Fruit fly (Drosophila melanogaster): ENCODE results near the gene CG18558.

The CG18558 gene

dm6 chr2L:2885503-2886225 is 41.4 kb upstream of the CG18558 start, which contains the start of the genes NTPase and lilli (continued):
- TF ChIP-seq fd102C (GFP tag; optimal IDR thresholded peaks at IDR 0.05) (no peak), CG5953 (GFP tag; IDR thresholded peaks at IDR 0.05) (no peak), CG13123 (GFP tag; optimal IDR thresholded peaks at IDR 0.05) (peak; percentile 32), Six4 (GFP tag; optimal IDR thresholded peaks at IDR 0.05) (peak; percentile 53), CG2129 (GFP tag; IDR thresholded peaks at IDR 0.05; ENCODE audit: partially characterized antibody) (peak; percentile 85), lov (optimal IDR thresholded peaks at IDR 0.05) (no peak), lov (GFP tag; IDR thresholded peaks at IDR 0.05) (0 out of 3 replicates have a peak, but pooled peaks have one; percentile 11), gcm (GFP tag; optimal IDR thresholded peaks at IDR 0.05) (no peak), CG10321 (GFP tag; IDR thresholded peaks at IDR 0.05) (peak; percentile 70), Ets65A (GFP tag) (peak; percentile 92), sens (GFP tag) (peak; percentile 94), toy (GFP tag; IDR thresholded peaks at IDR 0.05) (no peak), dan (GFP tag; IDR thresholded peaks at IDR 0.05) (no peak), CG7839 (tag; optimal IDR thresholded peaks at IDR 0.05) (no peak), gt (GFP tag; IDR thresholded peaks at IDR 0.05) (no peak), eve (GFP tag; optimal IDR thresholded peaks at IDR 0.05) (peak in 1 of 2 experiments; percentile 29), CG3407 (GFP tag; optimal IDR thresholded peaks at IDR 0.05) (no peak), danr (GFP tag; IDR thresholded peaks at IDR 0.05) (no peak), Eip74EF (GFP tag; optimal IDR thresholded peaks at IDR 0.05) (no peak), CG42726 (GFP tag; IDR thresholded peaks at IDR 0.05; ENCODE audit: partially characterized antibody) (peak; percentile 94), CG18262 (tag; optimal IDR thresholded peaks at IDR 0.05) (peak; percentile 47), CG10959 (GFP tag; IDR thresholded peaks at IDR 0.05) (peak; percentile 31; the same call in 1 of the 2 replicates), ase (GFP tag; IDR thresholded peaks at IDR 0.05) (peak; percentile 52; the same call in 2 of the 3 replicates), CG1602 (GFP tag; optimal IDR thresholded peaks at IDR 0.05) (peak; percentile 50), CG11723 (GFP tag; optimal IDR thresholded peaks at IDR 0.05) (peak; percentile 31), Dfd (GFP tag; optimal IDR thresholded peaks at IDR 0.05) (no peak), CG8924 (tag; optimal IDR thresholded peaks at IDR 0.05) (no peak), Blimp-1 (GFP tag; optimal IDR thresholded peaks at IDR 0.05) (peak; percentile 7), Hmr (GFP tag; optimal IDR thresholded peaks at IDR 0.05) (peak; percentile 32), tna (GFP tag; IDR thresholded peaks at IDR 0.05; ENCODE audit: partially characterized antibody) (peak; percentile 86), amos (GFP tag; IDR thresholded peaks at IDR 0.05; ENCODE audit: partially characterized antibody) (peak; percentile 94), cg (GFP tag; optimal IDR thresholded peaks at IDR 0.05) (peak; percentile 100), E2f2 (GFP tag; IDR thresholded peaks at IDR 0.05) (no peak; the same call in none of the 2 replicates), shn (GFP tag; optimal IDR thresholded peaks at IDR 0.05) (peak; percentile 74), CG3065 (GFP tag; optimal IDR thresholded peaks at IDR 0.05) (peak; percentile 22), trem (tag; optimal IDR thresholded peaks at IDR 0.05) (peak; percentile 43), CG12071 (GFP tag; optimal IDR thresholded peaks at IDR 0.05) (no peak), fd3F (GFP tag; optimal IDR thresholded peaks at IDR 0.05) (no peak), slbo (GFP tag; IDR thresholded peaks at IDR 0.05) (peak; percentile 65), prd (optimal IDR thresholded peaks at IDR 0.05) (no peak), prd (GFP tag; IDR thresholded peaks at IDR 0.05) (peak; percentile 67), CG3847 (GFP tag; IDR thresholded peaks at IDR 0.05) (peak; percentile 42; the same call in 1 of the 2 replicates), bsh (GFP tag; optimal IDR thresholded peaks at IDR 0.05) (peak in 1 of 2 experiments; percentile 40), luna (GFP tag; optimal IDR thresholded peaks at IDR 0.05) (no peak), dysf (GFP tag; IDR thresholded peaks at IDR 0.05) (no peak), lbe (GFP tag; optimal IDR thresholded peaks at IDR 0.05) (peak; percentile 40), HmgZ (tag; optimal IDR thresholded peaks at IDR 0.05) (peak; percentile 2), D19A (tag; optimal IDR thresholded peaks at IDR 0.05) (no peak), CG10147 (GFP tag; optimal IDR thresholded peaks at IDR 0.05) (no peak), trh (GFP tag; optimal IDR thresholded peaks at IDR 0.05) (peak; percentile 41)
